Fruit fly (Drosophila melanogaster): ENCODE measurements around the gene lmgA.

lmgA gene

dm6 chr2L:8511723-8512122, 16.7 kb downstream of the lmgA start, which contains the start of gene CG13096 (continued):
- TF ChIP-seq lola (GFP tag; optimal IDR thresholded peaks at IDR 0.05), result peak in 1 of 3 experiments; percentile 3
- peak; percentile 25 for TF ChIP-seq CG4854 (GFP tag; optimal IDR thresholded peaks at IDR 0.05)
- no peak for TF ChIP-seq sisA (GFP tag; IDR thresholded peaks at IDR 0.05)
- TF ChIP-seq Doc3 (GFP tag; IDR thresholded peaks at IDR 0.05; ENCODE audit: partially characterized antibody), result peak; percentile 98
- TF ChIP-seq CG9609 (GFP tag; optimal IDR thresholded peaks at IDR 0.05), result peak; percentile 35
- no peak for TF ChIP-seq pb (GFP tag; optimal IDR thresholded peaks at IDR 0.05)
- TF ChIP-seq Gug (GFP tag; IDR thresholded peaks at IDR 0.05), result peak; percentile 9; the same call in 1 of the 4 replicates
- TF ChIP-seq Fer1 (GFP tag; optimal IDR thresholded peaks at IDR 0.05), result no peak
- TF ChIP-seq chinmo (GFP tag; IDR thresholded peaks at IDR 0.05; ENCODE audit: partially characterized antibody), result peak; percentile 99
- no peak for TF ChIP-seq Taf1 (GFP tag; IDR thresholded peaks at IDR 0.05)
- no peak for TF ChIP-seq Lim3 (GFP tag; IDR thresholded peaks at IDR 0.05)
- TF ChIP-seq CG6683 (GFP tag; optimal IDR thresholded peaks at IDR 0.05), result no peak
- no peak for TF ChIP-seq CG4404 (GFP tag; IDR thresholded peaks at IDR 0.05)
- no peak for TF ChIP-seq hth (optimal IDR thresholded peaks at IDR 0.05)
- TF ChIP-seq crp (GFP tag; optimal IDR thresholded peaks at IDR 0.05), result peak; percentile 73 to 95
- no peak for TF ChIP-seq kay (GFP tag; optimal IDR thresholded peaks at IDR 0.05)
- no peak for TF ChIP-seq CG11456 (GFP tag; IDR thresholded peaks at IDR 0.05)
- peak; percentile 96 for TF ChIP-seq CG2116 (GFP tag; optimal IDR thresholded peaks at IDR 0.05)
- TF ChIP-seq Rfx (GFP tag; IDR thresholded peaks at IDR 0.05), result peak; percentile 66
- TF ChIP-seq lbe (GFP tag; optimal IDR thresholded peaks at IDR 0.05), result no peak
- no peak for TF ChIP-seq sc (optimal IDR thresholded peaks at IDR 0.05)
- no peak for TF ChIP-seq sc (GFP tag; optimal IDR thresholded peaks at IDR 0.05)
- no peak for TF ChIP-seq tio (GFP tag; optimal IDR thresholded peaks at IDR 0.05)
- TF ChIP-seq BtbVII (GFP tag; optimal IDR thresholded peaks at IDR 0.05), result no peak
- no peak for TF ChIP-seq CG7839 (tag; optimal IDR thresholded peaks at IDR 0.05)
- TF ChIP-seq CG3726 (GFP tag; IDR thresholded peaks at IDR 0.05), result no peak
- TF ChIP-seq CG4820 (GFP tag; optimal IDR thresholded peaks at IDR 0.05), result peak; percentile 8
- no peak for TF ChIP-seq ap (GFP tag; IDR thresholded peaks at IDR 0.05)
- peak; percentile 61 for TF ChIP-seq phol (tag; optimal IDR thresholded peaks at IDR 0.05)
- TF ChIP-seq gt (GFP tag; IDR thresholded peaks at IDR 0.05), result no peak
- TF ChIP-seq z (GFP tag; IDR thresholded peaks at IDR 0.05), result no peak
- peak; percentile 8 for TF ChIP-seq CG34376 (GFP tag; optimal IDR thresholded peaks at IDR 0.05)
- TF ChIP-seq CG12391 (tag; optimal IDR thresholded peaks at IDR 0.05), result peak; percentile 44
- peak; percentile 22 for TF ChIP-seq Deaf1 (tag; optimal IDR thresholded peaks at IDR 0.05)
- no peak for TF ChIP-seq CG18764 (GFP tag; optimal IDR thresholded peaks at IDR 0.05)
- no peak for TF ChIP-seq Sox102F (GFP tag; optimal IDR thresholded peaks at IDR 0.05)
- no peak for TF ChIP-seq CG4360 (GFP tag; IDR thresholded peaks at IDR 0.05)
- peak; percentile 99 for TF ChIP-seq dm (GFP tag; optimal IDR thresholded peaks at IDR 0.05)
- no peak for TF ChIP-seq E2f1 (GFP tag; IDR thresholded peaks at IDR 0.05)
- TF ChIP-seq CG6272 (GFP tag; IDR thresholded peaks at IDR 0.05), result peak; percentile 22; the same call in 1 of the 2 replicates
- peak; percentile 27 for TF ChIP-seq Bdp1 (GFP tag; optimal IDR thresholded peaks at IDR 0.05)
- no peak for TF ChIP-seq CG7271 (tag; optimal IDR thresholded peaks at IDR 0.05)
- TF ChIP-seq CG16815 (GFP tag; optimal IDR thresholded peaks at IDR 0.05), result no peak
- TF ChIP-seq gfzf (GFP tag; optimal IDR thresholded peaks at IDR 0.05), result peak; percentile 53
- peak; percentile 99 for TF ChIP-seq amos (GFP tag; IDR thresholded peaks at IDR 0.05; ENCODE audit: partially characterized antibody)
- peak; percentile 97 for TF ChIP-seq vnd (GFP tag; IDR thresholded peaks at IDR 0.05; ENCODE audit: partially characterized antibody)
- TF ChIP-seq Sry-δ (GFP tag; optimal IDR thresholded peaks at IDR 0.05), result peak; percentile 99
- TF ChIP-seq CG1647 (GFP tag; optimal IDR thresholded peaks at IDR 0.05), result no peak
- TF ChIP-seq nom (GFP tag; optimal IDR thresholded peaks at IDR 0.05), result no peak
- peak; percentile 96 for TF ChIP-seq CG14860 (GFP tag; IDR thresholded peaks at IDR 0.05; ENCODE audit: partially characterized antibody)
- no peak for TF ChIP-seq gcm (GFP tag; optimal IDR thresholded peaks at IDR 0.05)
